Worm (Caenorhabditis elegans) whole organism, midembryonic: ENCODE data around the gene ptr-19.

ENCODE experiments used
- T22C8.4 ChIP-seq: fragments of 200-800 bp; sonication (Bioruptor generic); IDR thresholded peaks from 2 replicates; pipeline ENCODE4 v1.3.6; 2022; ENCODE audit warnings: missing genetic modification characterization, missing compliant biosample characterization
- flt-1 ChIP-seq: fragments of 200-800 bp; sonication (Bioruptor generic); IDR thresholded peaks from 2 replicates; pipeline ENCODE4 v1.3.6; 2022; ENCODE audit warnings: missing genetic modification characterization, missing compliant biosample characterization
- med-1 ChIP-seq: sonication (generic microtip); optimal IDR thresholded peaks from 2 replicates; lab custom pipeline; 2017; ENCODE audit warnings: missing genetic modification characterization, mild to moderate bottlenecking, missing compliant biosample characterization, antibody characterized with exemption, missing genetic modification reagents; ENCODE audit not compliant: insufficient read depth
- ref-1 ChIP-seq: fragments of 200-800 bp; sonication (Bioruptor generic); conservative IDR thresholded peaks from 2 replicates; pipeline ENCODE4 v1.3.6; 2022; ENCODE audit warnings: missing genetic modification reagents, missing genetic modification characterization, missing compliant biosample characterization
- ztf-23 ChIP-seq: fragments of 200-800 bp; sonication (Bioruptor generic); IDR thresholded peaks from 2 replicates; pipeline ENCODE4 v1.3.6; 2022; ENCODE audit warnings: missing genetic modification reagents, missing genetic modification characterization, missing compliant biosample characterization
- ztf-29 ChIP-seq: fragments of 200-800 bp; sonication (Bioruptor generic); IDR thresholded peaks from 2 replicates; pipeline ENCODE4 v1.3.6; 2022; ENCODE audit warnings: missing genetic modification reagents, missing genetic modification characterization, missing compliant biosample characterization

ce11 chrIII:10820592-10821242 lies 39.1 kb downstream of the ptr-19 start:
- TF ChIP-seq ztf-29 (GFP tag; lab: Robert Waterston, UW) (no peak), ztf-23 (GFP tag; lab: Robert Waterston, UW) (no peak), med-1 (GFP tag; lab: Kevin White, UChicago) (no peak), flt-1 (GFP tag; lab: Robert Waterston, UW) (no peak), ref-1 (no peak), T22C8.4 (GFP tag; lab: Robert Waterston, UW) (no peak)
